Worm (Caenorhabditis elegans) whole organism, late embryonic: ENCODE data around the gene F59C12.3.
A peak's percentile ranks its signal among the peaks of the same experiment; 100 is the strongest.

Source experiments
- K02D7.2 ChIP-seq: sonication (generic microtip); optimal IDR thresholded peaks from 2 replicates; lab custom pipeline; 2017; ENCODE audit warnings: mild to moderate bottlenecking, missing genetic modification characterization, missing compliant biosample characterization
- elt-2 ChIP-seq: sonication (generic microtip); optimal IDR thresholded peaks from 2 replicates; lab custom pipeline; 2016; ENCODE audit warnings: missing genetic modification reagents, missing genetic modification characterization, missing compliant biosample characterization
- ets-4 ChIP-seq: sonication (generic microtip); optimal IDR thresholded peaks from 2 replicates; lab custom pipeline; 2016; ENCODE audit warnings: missing genetic modification characterization, missing compliant biosample characterization
- fkh-10 ChIP-seq: fragments of 150-350 bp; optimal IDR thresholded peaks from 2 replicates; lab custom pipeline; 2014; ENCODE audit warnings: missing biosample characterization, missing genetic modification reagents, missing genetic modification characterization
- lim-6 ChIP-seq: sonication (generic microtip); optimal IDR thresholded peaks from 2 replicates; lab custom pipeline; 2016; ENCODE audit warnings: missing genetic modification characterization, missing compliant biosample characterization
- nhr-232 ChIP-seq: sonication (generic microtip); optimal IDR thresholded peaks from 2 replicates; lab custom pipeline; 2016; ENCODE audit warnings: missing genetic modification characterization, missing compliant biosample characterization
- pha-4 ChIP-seq: fragments of 150-350 bp; optimal IDR thresholded peaks from 2 replicates; lab custom pipeline; 2018; ENCODE audit warnings: missing biosample characterization, missing genetic modification reagents, missing genetic modification characterization
- ref-2 ChIP-seq: sonication (generic microtip); optimal IDR thresholded peaks from 2 replicates; lab custom pipeline; 2016; ENCODE audit warnings: missing genetic modification characterization, missing compliant biosample characterization
- rnt-1 ChIP-seq: sonication (generic microtip); optimal IDR thresholded peaks from 2 replicates; lab custom pipeline; 2016; ENCODE audit warnings: missing genetic modification characterization, missing compliant biosample characterization
- sox-2 ChIP-seq: fragments of 200-800 bp; sonication (Bioruptor generic); IDR thresholded peaks from 2 replicates; pipeline ENCODE4 v1.3.6; 2022; ENCODE audit warnings: missing genetic modification reagents, missing genetic modification characterization, missing compliant biosample characterization
- syd-9 ChIP-seq: sonication (generic microtip); optimal IDR thresholded peaks from 2 replicates; lab custom pipeline; 2016; ENCODE audit warnings: mild to moderate bottlenecking, missing genetic modification characterization, moderate library complexity, missing compliant biosample characterization
- tbx-7 ChIP-seq: sonication (generic microtip); optimal IDR thresholded peaks from 2 replicates; lab custom pipeline; 2016; ENCODE audit warnings: missing genotype, missing genetic modification characterization, missing compliant biosample characterization
- unc-42 ChIP-seq: sonication (generic microtip); optimal IDR thresholded peaks from 2 replicates; lab custom pipeline; 2016; ENCODE audit warnings: missing genotype, missing genetic modification characterization, missing compliant biosample characterization
- unc-86 ChIP-seq: sonication (generic microtip); optimal IDR thresholded peaks from 2 replicates; lab custom pipeline; 2016; ENCODE audit warnings: missing genetic modification characterization, missing compliant biosample characterization

- peak; percentile 9 for TF ChIP-seq unc-42
- TF ChIP-seq pha-4 (tag; lab: Kevin White, UChicago), result no peak
- no peak for TF ChIP-seq nhr-232 (tag; lab: Kevin White, UChicago)
- peak; percentile 39 for TF ChIP-seq K02D7.2 (tag; lab: Kevin White, UChicago)
- TF ChIP-seq tbx-7 (tag; lab: Kevin White, UChicago), result no peak
- peak; percentile 16 for TF ChIP-seq rnt-1 (tag; lab: Kevin White, UChicago)
- TF ChIP-seq lim-6 (tag; lab: Kevin White, UChicago), result no peak
- no peak for TF ChIP-seq syd-9 (tag; lab: Kevin White, UChicago)
- TF ChIP-seq fkh-10, result no peak
- peak; percentile 46 for TF ChIP-seq unc-86
- peak; percentile 59 for TF ChIP-seq elt-2 (tag; lab: Kevin White, UChicago)
- TF ChIP-seq ets-4 (tag; lab: Kevin White, UChicago), result no peak
- TF ChIP-seq ref-2 (tag; lab: Kevin White, UChicago), result no peak
- TF ChIP-seq sox-2 (GFP tag; lab: Robert Waterston, UW), result no peak
Observed at ce11 chrX:16604566-16604965, 4.8 kb downstream of the F59C12.3 start.
